Worm (Caenorhabditis elegans): Measurements from ENCODE around the gene famk-1.

Gene famk-1

DNA sequence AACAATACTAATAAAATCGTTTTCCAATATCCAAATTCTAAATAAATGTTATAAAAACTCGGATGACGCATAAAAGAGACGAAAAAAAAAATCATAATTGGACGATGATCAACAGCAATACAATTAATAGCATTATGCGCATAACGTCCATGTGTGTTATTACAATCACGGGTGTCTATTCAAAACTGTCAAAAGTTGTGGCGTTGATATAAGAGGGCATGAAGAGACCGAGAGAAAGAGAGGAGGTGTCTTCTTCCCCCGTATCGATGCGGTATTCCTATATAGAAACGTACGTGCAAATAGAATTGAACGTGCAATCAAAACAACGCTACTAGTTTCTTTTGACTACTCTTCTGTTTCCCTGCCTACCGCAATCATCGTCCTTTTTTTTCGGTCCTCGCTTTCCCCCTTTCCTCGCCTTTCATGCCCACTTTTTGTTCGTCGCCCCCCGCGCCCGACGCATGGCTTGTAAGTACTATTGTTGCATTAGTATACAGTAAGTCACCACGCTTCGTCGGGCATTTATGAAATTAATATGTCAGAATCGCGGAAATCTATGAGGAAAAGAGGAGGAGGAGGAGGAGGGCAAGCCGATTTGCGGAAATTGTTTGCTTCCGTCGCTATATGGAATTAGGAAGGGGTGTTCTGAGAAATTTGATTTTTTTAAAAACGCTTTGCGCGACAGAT lies 8.9 kb upstream of the famk-1 start:
- no peak for TF ChIP-seq Y5F2A.4 (GFP tag; optimal IDR thresholded peaks at IDR 0.05)
- TF ChIP-seq zag-1 (tag; optimal IDR thresholded peaks at IDR 0.05), result no peak
- TF ChIP-seq sdz-12 (GFP tag; optimal IDR thresholded peaks at IDR 0.05), result no peak
- TF ChIP-seq nhr-6 (tag; optimal IDR thresholded peaks at IDR 0.05), result peak; percentile 0
- TF ChIP-seq hlh-11 (tag; optimal IDR thresholded peaks at IDR 0.05), result peak; percentile 59
- TF ChIP-seq nhr-102 (tag; optimal IDR thresholded peaks at IDR 0.05), result no peak
- TF ChIP-seq gei-8 (GFP tag; optimal IDR thresholded peaks at IDR 0.05), result no peak
- no peak for TF ChIP-seq aha-1 (tag)
- TF ChIP-seq unc-130 (GFP tag; optimal IDR thresholded peaks at IDR 0.05), result no peak
- TF ChIP-seq F37D6.2 (tag; optimal IDR thresholded peaks at IDR 0.05), result no peak
- no peak for TF ChIP-seq lin-38 (GFP tag; IDR thresholded peaks at IDR 0.05)
- no peak for TF ChIP-seq pha-4 (GFP tag; IDR thresholded peaks at IDR 0.05)
- TF ChIP-seq pha-4 (tag; optimal IDR thresholded peaks at IDR 0.05), result peak; percentile 81
- no peak for TF ChIP-seq fkh-10 (GFP tag; optimal IDR thresholded peaks at IDR 0.05)
- TF ChIP-seq lim-7 (GFP tag; IDR thresholded peaks at IDR 0.05), result no peak
- no peak for TF ChIP-seq dpl-1 (GFP tag; optimal IDR thresholded peaks at IDR 0.05)
- TF ChIP-seq fos-1 (tag; optimal IDR thresholded peaks at IDR 0.05), result no peak
- TF ChIP-seq arid-1 (GFP tag; conservative IDR thresholded peaks at IDR 0.05), result no peak
- TF ChIP-seq nhr-76 (tag; optimal IDR thresholded peaks at IDR 0.05), result no peak
- TF ChIP-seq nhr-11 (tag; optimal IDR thresholded peaks at IDR 0.05), result no peak
- no peak for TF ChIP-seq spr-3 (GFP tag; optimal IDR thresholded peaks at IDR 0.05)
- no peak for TF ChIP-seq daf-12 (tag; optimal IDR thresholded peaks at IDR 0.05)
- no peak for TF ChIP-seq madf-5 (GFP tag; IDR thresholded peaks at IDR 0.05)
- no peak for TF ChIP-seq cey-2 (tag; optimal IDR thresholded peaks at IDR 0.05; ENCODE audit: borderline replicate concordance, insufficient read depth)
- TF ChIP-seq egl-27 (tag; optimal IDR thresholded peaks at IDR 0.05), result no peak
- no peak for TF ChIP-seq mxl-2 (GFP tag; conservative IDR thresholded peaks at IDR 0.05)
- TF ChIP-seq snpc-1.2 (GFP tag; IDR thresholded peaks at IDR 0.05), result no peak
- no peak for TF ChIP-seq F44E2.7 (GFP tag; IDR thresholded peaks at IDR 0.05)
- TF ChIP-seq lin-13 (GFP tag; optimal IDR thresholded peaks at IDR 0.05), result no peak
- no peak for TF ChIP-seq saeg-2 (GFP tag; IDR thresholded peaks at IDR 0.05)
- TF ChIP-seq zfp-2 (tag; optimal IDR thresholded peaks at IDR 0.05), result no peak
- TF ChIP-seq ces-1 (GFP tag; optimal IDR thresholded peaks at IDR 0.05), result no peak
- TF ChIP-seq zip-11 (GFP tag; IDR thresholded peaks at IDR 0.05), result no peak
- TF ChIP-seq hif-1 (tag; optimal IDR thresholded peaks at IDR 0.05), result peak in 1 of 2 experiments; percentile 68
- no peak for TF ChIP-seq nhr-42 (GFP tag; IDR thresholded peaks at IDR 0.05)
- no peak for TF ChIP-seq spr-1 (tag; optimal IDR thresholded peaks at IDR 0.05)
- TF ChIP-seq tag-97 (GFP tag; IDR thresholded peaks at IDR 0.05), result no peak
- TF ChIP-seq D1046.2 (GFP tag; IDR thresholded peaks at IDR 0.05), result no peak
- no peak for TF ChIP-seq nhr-41 (GFP tag; IDR thresholded peaks at IDR 0.05)
- no peak for TF ChIP-seq php-3 (GFP tag; IDR thresholded peaks at IDR 0.05)
- no peak for TF ChIP-seq unc-39 (tag; optimal IDR thresholded peaks at IDR 0.05)
- no peak for TF ChIP-seq nhr-111 (GFP tag; optimal IDR thresholded peaks at IDR 0.05)
- no peak for TF ChIP-seq dmd-8 (GFP tag; IDR thresholded peaks at IDR 0.05)
- no peak for TF ChIP-seq lin-29 (GFP tag; IDR thresholded peaks at IDR 0.05)
- TF ChIP-seq ceh-44 (GFP tag; IDR thresholded peaks at IDR 0.05), result no peak
- TF ChIP-seq mdt-29 (GFP tag; IDR thresholded peaks at IDR 0.05), result no peak
- no peak for TF ChIP-seq egl-43 (GFP tag; IDR thresholded peaks at IDR 0.05)
- TF ChIP-seq skn-1 (tag; optimal IDR thresholded peaks at IDR 0.05), result no peak
- TF ChIP-seq nhr-77 (tag; optimal IDR thresholded peaks at IDR 0.05), result peak; percentile 8
- TF ChIP-seq dmd-9 (GFP tag; IDR thresholded peaks at IDR 0.05), result no peak
- TF ChIP-seq lir-3 (tag; optimal IDR thresholded peaks at IDR 0.05), result no peak
- peak; percentile 70 for TF ChIP-seq dmd-6 (GFP tag; IDR thresholded peaks at IDR 0.05)
